Fruit fly (Drosophila melanogaster) whole organism, embryonic: ENCODE measurements around the gene CG4467.

Experiments
- Atf3 ChIP-seq: fragments of 200-800 bp; sonication (Bioruptor generic); optimal IDR thresholded peaks from 3 replicates; lab custom pipeline; 2016; ENCODE audit warnings: missing biosample characterization, missing genetic modification characterization
- B-H2 ChIP-seq: fragments of 200-800 bp; sonication (Bioruptor generic); optimal IDR thresholded peaks from 2 replicates; lab custom pipeline; 2018; ENCODE audit warnings: missing biosample characterization, mild to moderate bottlenecking, missing genetic modification characterization
- Bgb ChIP-seq: fragments of 200-800 bp; sonication (Bioruptor generic); IDR thresholded peaks from 2 replicates; pipeline ENCODE4 v1.3.6; 2022; ENCODE audit warnings: missing biosample characterization, missing genetic modification characterization; ENCODE audit not compliant: partially characterized antibody
- CG10147 ChIP-seq: fragments of 200-800 bp; sonication (Bioruptor generic); optimal IDR thresholded peaks from 2 replicates; lab custom pipeline; 2019; ENCODE audit warnings: missing biosample characterization, mild to moderate bottlenecking, missing genetic modification characterization, moderate library complexity
- CG10543 ChIP-seq: fragments of 200-800 bp; sonication (Bioruptor generic); optimal IDR thresholded peaks from 3 replicates; lab custom pipeline; 2017; ENCODE audit warnings: missing biosample characterization, mild to moderate bottlenecking, missing genetic modification characterization, moderate library complexity
- CG10565 ChIP-seq: fragments of 200-800 bp; sonication (Bioruptor generic); optimal IDR thresholded peaks from 3 replicates; lab custom pipeline; 2016; ENCODE audit warnings: missing biosample characterization, mild to moderate bottlenecking, missing genetic modification characterization
- CG12071 ChIP-seq: fragments of 200-800 bp; sonication (Bioruptor generic); optimal IDR thresholded peaks from 3 replicates; lab custom pipeline; 2018; ENCODE audit warnings: missing biosample characterization, mild to moderate bottlenecking, missing genetic modification characterization
- CG12299 ChIP-seq: fragments of 200-800 bp; sonication (Bioruptor generic); optimal IDR thresholded peaks from 2 replicates; lab custom pipeline; 2018; ENCODE audit warnings: missing biosample characterization, mild to moderate bottlenecking, missing genetic modification characterization
- CG13287 ChIP-seq: fragments of 200-800 bp; sonication (Bioruptor generic); IDR thresholded peaks from 2 replicates; pipeline ENCODE4 v1.3.6; 2022; ENCODE audit warnings: missing biosample characterization, missing genetic modification characterization; ENCODE audit not compliant: partially characterized antibody
- CG13296 ChIP-seq: fragments of 200-800 bp; sonication (Bioruptor generic); optimal IDR thresholded peaks from 3 replicates; lab custom pipeline; 2018; ENCODE audit warnings: missing biosample characterization, mild to moderate bottlenecking, missing genetic modification characterization
- CG13775 ChIP-seq: fragments of 200-800 bp; sonication (Bioruptor generic); optimal IDR thresholded peaks from 3 replicates; lab custom pipeline; 2017; ENCODE audit warnings: missing biosample characterization, mild to moderate bottlenecking, missing genetic modification characterization
- CG14441 ChIP-seq: fragments of 200-800 bp; sonication (Bioruptor generic); IDR thresholded peaks from 2 replicates; pipeline ENCODE4 v1.3.6; 2022; ENCODE audit warnings: missing biosample characterization, missing genetic modification characterization
- CG1647 ChIP-seq: fragments of 200-800 bp; sonication (Bioruptor generic); optimal IDR thresholded peaks from 3 replicates; lab custom pipeline; 2016; ENCODE audit warnings: missing biosample characterization, missing genetic modification characterization
- CG18599 ChIP-seq: fragments of 200-800 bp; sonication (Bioruptor generic); optimal IDR thresholded peaks from 3 replicates; lab custom pipeline; 2017; ENCODE audit warnings: missing biosample characterization, missing genetic modification characterization, mild to moderate bottlenecking, moderate library complexity, missing genetic modification reagents
- CG18764 ChIP-seq: fragments of 200-800 bp; sonication (Bioruptor generic); optimal IDR thresholded peaks from 3 replicates; lab custom pipeline; 2016; ENCODE audit warnings: missing biosample characterization, missing genetic modification characterization
- CG4424 ChIP-seq: fragments of 200-800 bp; sonication (Bioruptor generic); optimal IDR thresholded peaks from 3 replicates; lab custom pipeline; 2016; ENCODE audit warnings: missing biosample characterization, missing genetic modification characterization
- CG6813 ChIP-seq: fragments of 200-800 bp; sonication (Bioruptor generic); optimal IDR thresholded peaks from 2 replicates; lab custom pipeline; 2017; ENCODE audit warnings: missing biosample characterization, missing genetic modification characterization, mild to moderate bottlenecking, moderate library complexity, missing genetic modification reagents
- CG8944 ChIP-seq: fragments of 200-800 bp; sonication (Bioruptor generic); optimal IDR thresholded peaks from 3 replicates; lab custom pipeline; 2016; ENCODE audit warnings: missing biosample characterization, missing genetic modification characterization
- CoRest ChIP-seq: fragments of 200-800 bp; sonication (Bioruptor generic); optimal IDR thresholded peaks from 3 replicates; lab custom pipeline; 2018; ENCODE audit warnings: missing biosample characterization, mild to moderate bottlenecking, missing genetic modification characterization, moderate library complexity
- Dad ChIP-seq: fragments of 200-800 bp; sonication (Bioruptor generic); optimal IDR thresholded peaks from 3 replicates; lab custom pipeline; 2016; ENCODE audit warnings: missing biosample characterization, missing genetic modification characterization
- Lhr ChIP-seq: fragments of 200-800 bp; sonication (Bioruptor generic); optimal IDR thresholded peaks from 3 replicates; lab custom pipeline; 2017; ENCODE audit warnings: mild to moderate bottlenecking, missing biosample characterization, missing genetic modification reagents, missing genetic modification characterization
- Lpt ChIP-seq: fragments of >200 bp; optimal IDR thresholded peaks from 2 replicates; lab custom pipeline; 2018; ENCODE audit warnings: missing biosample characterization, missing genetic modification characterization
- MTF-1 ChIP-seq: fragments of 200-800 bp; sonication (Bioruptor generic); optimal IDR thresholded peaks from 2 replicates; lab custom pipeline; 2018; ENCODE audit warnings: missing biosample characterization, mild to moderate bottlenecking, missing genetic modification characterization, borderline replicate concordance
- Meics ChIP-seq: fragments of 200-800 bp; sonication (Bioruptor generic); optimal IDR thresholded peaks from 2 replicates; lab custom pipeline; 2017; ENCODE audit warnings: missing biosample characterization, mild to moderate bottlenecking, missing genetic modification characterization
- NK7.1 ChIP-seq: fragments of 200-800 bp; sonication (Bioruptor generic); optimal IDR thresholded peaks from 3 replicates; lab custom pipeline; 2016; ENCODE audit warnings: missing biosample characterization, missing genetic modification characterization
- Nf-YC ChIP-seq: fragments of 200-800 bp; optimal IDR thresholded peaks from 3 replicates; lab custom pipeline; 2019; ENCODE audit warnings: missing biosample characterization, mild to moderate bottlenecking, missing genetic modification characterization, moderate library complexity
- Rfx ChIP-seq: fragments of 200-800 bp; sonication (Bioruptor generic); IDR thresholded peaks from 2 replicates; pipeline ENCODE4 v1.3.6; 2022; ENCODE audit warnings: missing biosample characterization, missing genetic modification characterization
- Spps ChIP-seq: fragments of 200-800 bp; sonication (Bioruptor generic); optimal IDR thresholded peaks from 2 replicates; lab custom pipeline; 2018; ENCODE audit warnings: missing biosample characterization, mild to moderate bottlenecking, missing genetic modification characterization
- Taf1 ChIP-seq: fragments of 200-800 bp; sonication (Bioruptor generic); IDR thresholded peaks from 2 replicates; pipeline ENCODE4 v1.3.6; 2022; ENCODE audit warnings: missing biosample characterization, missing genetic modification characterization
- Trl ChIP-seq, 3 experiments: fragments of >200 bp in 2 of 3; fragments of 200-800 bp in 1 of 3; sonication (Bioruptor generic) in 1 of 3; optimal IDR thresholded peaks; 2 replicates in 1 of 3; 3 replicates in 2 of 3; lab custom pipeline; 2016 to 2017; ENCODE audit warnings: missing biosample characterization in 1 of 3, missing genetic modification characterization in 1 of 3
- amos ChIP-seq: fragments of 200-800 bp; sonication (Bioruptor generic); IDR thresholded peaks from 2 replicates; pipeline ENCODE4 v1.3.6; 2022; ENCODE audit warnings: missing biosample characterization, missing genetic modification characterization; ENCODE audit not compliant: partially characterized antibody
- ci ChIP-seq: fragments of 200-800 bp; sonication (Bioruptor generic); IDR thresholded peaks from 3 replicates; pipeline ENCODE4 v1.3.6; 2022; ENCODE audit warnings: missing biosample characterization, missing genetic modification characterization
- croc ChIP-seq: fragments of 200-800 bp; sonication (Bioruptor generic); conservative IDR thresholded peaks from 3 replicates; pipeline ENCODE4 v1.3.6; 2022; ENCODE audit warnings: missing biosample characterization, missing genetic modification characterization
- cwo ChIP-seq: fragments of 200-800 bp; sonication (Bioruptor generic); optimal IDR thresholded peaks from 3 replicates; lab custom pipeline; 2017; ENCODE audit warnings: missing biosample characterization, missing genetic modification characterization, mild to moderate bottlenecking, moderate library complexity, missing genetic modification reagents
- da ChIP-seq: fragments of 200-800 bp; sonication (Bioruptor generic); optimal IDR thresholded peaks from 2 replicates; lab custom pipeline; 2016; ENCODE audit warnings: missing biosample characterization, missing genetic modification characterization
- dmrt99B ChIP-seq: fragments of 200-800 bp; sonication (Bioruptor generic); optimal IDR thresholded peaks from 2 replicates; lab custom pipeline; 2018; ENCODE audit warnings: missing biosample characterization, mild to moderate bottlenecking, missing genetic modification characterization, moderate library complexity
- en ChIP-seq: fragments of 200-800 bp; sonication (Bioruptor generic); optimal IDR thresholded peaks from 2 replicates; lab custom pipeline; 2016; ENCODE audit warnings: missing biosample characterization, missing genetic modification characterization
- fu2 ChIP-seq: fragments of 200-800 bp; sonication (Bioruptor generic); optimal IDR thresholded peaks from 2 replicates; lab custom pipeline; 2016; ENCODE audit warnings: missing biosample characterization, missing genetic modification characterization
- grn ChIP-seq: fragments of 200-800 bp; sonication (Bioruptor generic); optimal IDR thresholded peaks from 3 replicates; lab custom pipeline; 2017; ENCODE audit warnings: missing biosample characterization, missing genetic modification characterization
- hb ChIP-seq: fragments of 200-800 bp; sonication (Bioruptor generic); IDR thresholded peaks from 3 replicates; pipeline ENCODE4 v1.3.6; 2022; ENCODE audit warnings: missing biosample characterization, missing genetic modification characterization; ENCODE audit not compliant: partially characterized antibody
- kay ChIP-seq: fragments of 200-800 bp; sonication (Bioruptor generic); optimal IDR thresholded peaks from 2 replicates; lab custom pipeline; 2016; ENCODE audit warnings: missing biosample characterization, missing genetic modification characterization
- maf-S ChIP-seq: fragments of 200-800 bp; sonication (Bioruptor generic); optimal IDR thresholded peaks from 2 replicates; lab custom pipeline; 2016; ENCODE audit warnings: missing biosample characterization, missing genetic modification characterization
- mirr ChIP-seq: fragments of 200-800 bp; sonication (Bioruptor generic); optimal IDR thresholded peaks from 3 replicates; lab custom pipeline; 2018; ENCODE audit warnings: missing biosample characterization, mild to moderate bottlenecking, missing genetic modification characterization
- oc ChIP-seq: fragments of 200-800 bp; sonication (Bioruptor generic); optimal IDR thresholded peaks from 2 replicates; lab custom pipeline; 2018; ENCODE audit warnings: missing biosample characterization, mild to moderate bottlenecking, missing genetic modification characterization, moderate library complexity
- pnt ChIP-seq: fragments of 200-800 bp; sonication (Bioruptor generic); optimal IDR thresholded peaks from 3 replicates; lab custom pipeline; 2016; ENCODE audit warnings: missing biosample characterization, missing genetic modification characterization
- slbo ChIP-seq: fragments of 200-800 bp; sonication (Bioruptor generic); IDR thresholded peaks from 2 replicates; pipeline ENCODE4 v1.3.6; 2022; ENCODE audit warnings: missing biosample characterization, missing genetic modification characterization
- slp2 ChIP-seq: fragments of 200-800 bp; sonication (Bioruptor generic); optimal IDR thresholded peaks from 2 replicates; lab custom pipeline; 2016; ENCODE audit warnings: missing biosample characterization, missing genetic modification characterization
- stwl ChIP-seq: fragments of 200-800 bp; sonication (Bioruptor generic); optimal IDR thresholded peaks from 3 replicates; lab custom pipeline; 2018; ENCODE audit warnings: missing biosample characterization, mild to moderate bottlenecking, missing genetic modification characterization, moderate library complexity
- tll ChIP-seq, 2 experiments: fragments of 200-800 bp in 1 of 2; fragments of >200 bp in 1 of 2; sonication (Bioruptor generic) in 1 of 2; optimal IDR thresholded peaks; 2 replicates each; lab custom pipeline; 2017 to 2019; ENCODE audit warnings: missing biosample characterization in 2 of 2, missing genetic modification characterization in 2 of 2, mild to moderate bottlenecking in 1 of 2, moderate library complexity in 1 of 2
- toy ChIP-seq: fragments of 200-800 bp; sonication (Bioruptor generic); IDR thresholded peaks from 2 replicates; pipeline ENCODE4 v1.3.6; 2022; ENCODE audit warnings: missing biosample characterization, missing genetic modification characterization

Gene CG4467

dm6 chr3R:23178052-23178591 lies 70.6 kb downstream of the CG4467 start (continued):
- TF ChIP-seq NK7.1 (GFP tag; lab: Kevin White, UChicago): no peak
- TF ChIP-seq stwl: no peak
- TF ChIP-seq croc: no peak
- no peak for TF ChIP-seq Spps (tag; lab: Kevin White, UChicago)
- TF ChIP-seq pnt (GFP tag; lab: Kevin White, UChicago): no peak
- TF ChIP-seq CG8944 (GFP tag; lab: Kevin White, UChicago): no peak
- no peak for TF ChIP-seq Bgb
- no peak for TF ChIP-seq slp2 (GFP tag; lab: Kevin White, UChicago)
- no peak for TF ChIP-seq kay (GFP tag; lab: Kevin White, UChicago)
- peak; percentile 15 for TF ChIP-seq CG6813
- no peak for TF ChIP-seq amos
- peak; percentile 37 for TF ChIP-seq cwo (GFP tag; lab: Kevin White, UChicago)
- no peak for TF ChIP-seq da
- TF ChIP-seq oc (tag; lab: Kevin White, UChicago): no peak
- TF ChIP-seq tll (GFP tag; optimal IDR thresholded peaks at IDR 0.05; lab: Kevin White, UChicago): no peak
- peak; percentile 6 for TF ChIP-seq MTF-1 (GFP tag; lab: Kevin White, UChicago)
- TF ChIP-seq Trl (optimal IDR thresholded peaks at IDR 0.05; lab: Kevin White, UChicago): no peak
- no peak for TF ChIP-seq Trl (GFP tag; optimal IDR thresholded peaks at IDR 0.05; lab: Kevin White, UChicago)
- TF ChIP-seq maf-S (GFP tag; lab: Kevin White, UChicago): no peak
- TF ChIP-seq en (GFP tag; lab: Kevin White, UChicago): no peak
- no peak for TF ChIP-seq dmrt99B (tag; lab: Kevin White, UChicago)
- no peak for TF ChIP-seq CG13287 (GFP tag; lab: Robert Waterston, UW)
- TF ChIP-seq CG13775: no peak
- TF ChIP-seq Atf3 (GFP tag; lab: Kevin White, UChicago): no peak
- TF ChIP-seq CG4424 (GFP tag; lab: Kevin White, UChicago): no peak
- no peak for TF ChIP-seq fu2 (GFP tag; lab: Kevin White, UChicago)
- TF ChIP-seq CG12299 (tag; lab: Kevin White, UChicago): no peak
- no peak for TF ChIP-seq hb (GFP tag; lab: Robert Waterston, UW)
- no peak for TF ChIP-seq Dad (GFP tag; lab: Kevin White, UChicago)
- no peak for TF ChIP-seq ci (GFP tag; lab: Robert Waterston, UW)
- TF ChIP-seq Nf-YC (tag; lab: Kevin White, UChicago): no peak
- TF ChIP-seq Taf1 (GFP tag; lab: Robert Waterston, UW): no peak
- TF ChIP-seq CG13296 (GFP tag; lab: Kevin White, UChicago): no peak
- no peak for TF ChIP-seq CG10543
- no peak for TF ChIP-seq Meics (GFP tag; lab: Kevin White, UChicago)
- no peak for TF ChIP-seq Rfx (GFP tag; lab: Robert Waterston, UW)
- no peak for TF ChIP-seq CG18764 (GFP tag; lab: Kevin White, UChicago)
- TF ChIP-seq CG18599: peak; percentile 49
- TF ChIP-seq slbo (GFP tag; lab: Robert Waterston, UW): peak; percentile 30; the same call in 1 of the 2 replicates
- 0 out of 2 replicates have a peak, but pooled peaks have one; percentile 6 for TF ChIP-seq toy (GFP tag; lab: Robert Waterston, UW)
- no peak for TF ChIP-seq CG1647
- no peak for TF ChIP-seq CG14441 (GFP tag; lab: Robert Waterston, UW)
- TF ChIP-seq mirr (GFP tag; lab: Kevin White, UChicago): peak; percentile 48
- no peak for TF ChIP-seq Lpt
- TF ChIP-seq grn (GFP tag; lab: Kevin White, UChicago): no peak
- no peak for TF ChIP-seq CG10147 (GFP tag; lab: Kevin White, UChicago)
- no peak for TF ChIP-seq B-H2
- no peak for TF ChIP-seq CG10565
- no peak for TF ChIP-seq CoRest (tag; lab: Kevin White, UChicago)
- TF ChIP-seq CG12071 (GFP tag; lab: Kevin White, UChicago): peak; percentile 5
- no peak for TF ChIP-seq Lhr
